Fruit fly (Drosophila melanogaster) whole organism, adult: ENCODE results near the gene CG17321.

ENCODE experiments used
- CG14711 ChIP-seq: fragments of 200-800 bp; sonication (Bioruptor generic); optimal IDR thresholded peaks from 2 replicates; lab custom pipeline; 2018; ENCODE audit warnings: missing biosample characterization, mild to moderate bottlenecking, missing genetic modification characterization, moderate library complexity
- CG1620 ChIP-seq: fragments of 200-800 bp; sonication (Bioruptor generic); optimal IDR thresholded peaks from 2 replicates; lab custom pipeline; 2016; ENCODE audit warnings: missing biosample characterization, missing genetic modification characterization
- CG7045 ChIP-seq: fragments of 200-800 bp; sonication (Bioruptor generic); optimal IDR thresholded peaks from 2 replicates; lab custom pipeline; 2017; ENCODE audit warnings: missing biosample characterization, mild to moderate bottlenecking, missing genetic modification characterization
- Crg-1 ChIP-seq: fragments of 200-800 bp; sonication (Bioruptor generic); optimal IDR thresholded peaks from 2 replicates; lab custom pipeline; 2016; ENCODE audit warnings: missing biosample characterization, missing genetic modification characterization
- bab1 ChIP-seq: fragments of 200-800 bp; sonication (Bioruptor generic); optimal IDR thresholded peaks from 3 replicates; lab custom pipeline; 2019; ENCODE audit warnings: missing biosample characterization, mild to moderate bottlenecking, missing genetic modification characterization, moderate library complexity
- kay ChIP-seq: fragments of 200-800 bp; sonication (Bioruptor generic); peaks from one replicate; lab custom pipeline; 2016; ENCODE audit warnings: missing biosample characterization, missing genetic modification characterization, borderline replicate concordance
- ovo ChIP-seq: fragments of 200-800 bp; sonication (Bioruptor generic); optimal IDR thresholded peaks from 2 replicates; lab custom pipeline; 2016; ENCODE audit warnings: missing biosample characterization, missing genetic modification characterization

DNA sequence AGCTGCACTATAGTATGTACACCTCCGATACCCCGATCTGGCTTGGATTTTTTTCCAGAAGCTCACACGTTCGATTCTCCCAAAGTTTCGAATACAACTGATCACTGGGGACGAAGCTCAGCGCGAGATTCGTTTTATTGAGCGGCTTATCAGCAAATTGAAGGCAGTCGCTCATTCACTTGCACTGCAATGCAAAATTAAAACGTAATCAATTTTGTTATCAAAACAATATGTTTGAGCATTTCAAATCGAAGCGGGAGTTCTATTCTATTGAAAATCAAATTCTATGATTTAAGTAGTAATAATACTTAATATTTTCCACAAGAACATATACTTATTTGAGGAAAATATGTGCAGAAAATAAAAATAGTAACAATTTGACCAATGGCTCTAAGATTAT is 505 bp upstream of the CG17321 start, which contains the start of gene CG33120:
- TF ChIP-seq ovo (GFP tag; lab: Kevin White, UChicago) (no peak), CG14711 (tag; lab: Kevin White, UChicago) (no peak), Crg-1 (no peak), CG1620 (no peak), kay (GFP tag; lab: Kevin White, UChicago) (no peak), bab1 (GFP tag; lab: Kevin White, UChicago) (no peak), CG7045 (GFP tag; lab: Kevin White, UChicago) (no peak)
